Worm (Caenorhabditis elegans): Measurements from ENCODE around the gene F53F1.4.

Gene F53F1.4

DNA sequence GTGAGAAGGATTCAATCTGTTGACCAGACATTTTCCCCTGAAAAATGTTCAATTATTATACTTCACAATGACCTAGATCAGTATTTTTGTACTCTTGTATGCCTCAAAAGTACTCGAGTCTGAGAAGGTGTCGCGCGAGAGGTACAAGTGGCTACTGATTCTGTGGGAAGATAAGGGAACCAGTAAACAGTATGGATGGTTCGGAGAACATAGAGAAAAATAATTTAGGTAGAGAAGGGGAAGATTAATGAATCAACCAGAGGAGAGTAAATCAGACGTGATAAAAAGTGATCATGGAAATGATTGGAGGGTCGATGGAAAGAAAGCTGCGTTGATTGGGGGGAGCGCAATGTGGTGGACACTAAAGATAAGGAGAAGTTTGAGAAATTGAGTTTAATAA, 21.4 kb upstream of the F53F1.4 start (continued):
- no peak for TF ChIP-seq C34F6.9 (tag; optimal IDR thresholded peaks at IDR 0.05)
- TF ChIP-seq mab-5 (tag; optimal IDR thresholded peaks at IDR 0.05), result no peak
- TF ChIP-seq crh-2 (tag; optimal IDR thresholded peaks at IDR 0.05), result peak; percentile 0
- TF ChIP-seq elt-1 (tag; optimal IDR thresholded peaks at IDR 0.05), result no peak
- no peak for TF ChIP-seq mbf-1 (tag; optimal IDR thresholded peaks at IDR 0.05)
- TF ChIP-seq nhr-129 (tag; optimal IDR thresholded peaks at IDR 0.05), result no peak
- TF ChIP-seq nhr-77 (tag; optimal IDR thresholded peaks at IDR 0.05), result no peak
- TF ChIP-seq ZK546.5 (tag; optimal IDR thresholded peaks at IDR 0.05), result no peak
- TF ChIP-seq nhr-10 (tag; optimal IDR thresholded peaks at IDR 0.05), result no peak
- TF ChIP-seq lin-39 (tag; optimal IDR thresholded peaks at IDR 0.05), result no peak
- no peak for TF ChIP-seq mdl-1 (tag; optimal IDR thresholded peaks at IDR 0.05)
- TF ChIP-seq peb-1 (tag; optimal IDR thresholded peaks at IDR 0.05), result no peak
- TF ChIP-seq ceh-16 (tag; optimal IDR thresholded peaks at IDR 0.05), result peak; percentile 68
- TF ChIP-seq F13H6.1 (tag; optimal IDR thresholded peaks at IDR 0.05), result no peak

ce11 chrV:13390936-13391335, 19.9 kb upstream of the F53F1.4 start:
- TF ChIP-seq sma-3 (GFP tag; optimal IDR thresholded peaks at IDR 0.05), result peak; percentile 7
- TF ChIP-seq lin-13 (GFP tag; optimal IDR thresholded peaks at IDR 0.05), result no peak
- no peak for TF ChIP-seq zag-1 (tag; optimal IDR thresholded peaks at IDR 0.05)
- peak in 1 of 2 experiments; percentile 18 for TF ChIP-seq lsy-2 (tag; optimal IDR thresholded peaks at IDR 0.05)
- peak; percentile 1 for TF ChIP-seq fos-1 (tag; optimal IDR thresholded peaks at IDR 0.05)
- no peak for TF ChIP-seq nhr-77 (tag; optimal IDR thresholded peaks at IDR 0.05)
- peak; percentile 23 for TF ChIP-seq nhr-129 (tag; optimal IDR thresholded peaks at IDR 0.05)
- TF ChIP-seq sma-9 (GFP tag; optimal IDR thresholded peaks at IDR 0.05), result peak; percentile 71
- TF ChIP-seq sma-9 (tag; optimal IDR thresholded peaks at IDR 0.05), result no peak
- peak; percentile 17 for TF ChIP-seq gmeb-1 (tag; optimal IDR thresholded peaks at IDR 0.05)
- peak; percentile 59 for TF ChIP-seq ceh-16 (tag; optimal IDR thresholded peaks at IDR 0.05)
- no peak for TF ChIP-seq unc-62 (GFP tag; optimal IDR thresholded peaks at IDR 0.05)

ce11 chrV:13391378-13392258, 19.3 kb upstream of the F53F1.4 start, which contains the start of gene somi-1:
TSS of gene somi-1 (minus strand) at chrV:13391395.
- TF ChIP-seq mdl-1 (tag; optimal IDR thresholded peaks at IDR 0.05), result no peak
- TF ChIP-seq ama-1 (optimal IDR thresholded peaks at IDR 0.05), result no peak
- TF ChIP-seq nhr-23 (tag; optimal IDR thresholded peaks at IDR 0.05), result no peak
- TF ChIP-seq nhr-21 (tag; optimal IDR thresholded peaks at IDR 0.05), result peak; percentile 28
- TF ChIP-seq nhr-12 (tag; optimal IDR thresholded peaks at IDR 0.05), result no peak
- TF ChIP-seq ZK546.5 (tag; optimal IDR thresholded peaks at IDR 0.05), result no peak
- TF ChIP-seq nhr-25 (tag; optimal IDR thresholded peaks at IDR 0.05), result peak; percentile 71
- peak; percentile 78 for TF ChIP-seq sma-9 (GFP tag; optimal IDR thresholded peaks at IDR 0.05)
- no peak for TF ChIP-seq sma-9 (tag; optimal IDR thresholded peaks at IDR 0.05)
- TF ChIP-seq egl-27 (tag; optimal IDR thresholded peaks at IDR 0.05), result peak; percentile 56
- peak; percentile 96 for TF ChIP-seq blmp-1 (tag; optimal IDR thresholded peaks at IDR 0.05; ENCODE audit: insufficient read depth)
- no peak for TF ChIP-seq dmd-4 (tag; optimal IDR thresholded peaks at IDR 0.05)
- no peak for TF ChIP-seq peb-1 (tag; optimal IDR thresholded peaks at IDR 0.05)
- TF ChIP-seq lin-13 (GFP tag; optimal IDR thresholded peaks at IDR 0.05), result peak; percentile 1
- no peak for TF ChIP-seq aly-2 (tag; optimal IDR thresholded peaks at IDR 0.05)
- TF ChIP-seq ztf-4 (tag; optimal IDR thresholded peaks at IDR 0.05), result no peak
- no peak for TF ChIP-seq sma-3 (GFP tag; optimal IDR thresholded peaks at IDR 0.05)
- no peak for TF ChIP-seq elt-1 (tag; optimal IDR thresholded peaks at IDR 0.05)
- no peak for TF ChIP-seq nhr-6 (tag; optimal IDR thresholded peaks at IDR 0.05)
- TF ChIP-seq skn-1 (tag; optimal IDR thresholded peaks at IDR 0.05), result no peak
- peak; percentile 32 for TF ChIP-seq F13H6.1 (tag; optimal IDR thresholded peaks at IDR 0.05)
- TF ChIP-seq nhr-11 (tag; optimal IDR thresholded peaks at IDR 0.05), result no peak
- no peak for TF ChIP-seq gmeb-1 (tag; optimal IDR thresholded peaks at IDR 0.05)
- no peak for TF ChIP-seq ceh-82 (tag; optimal IDR thresholded peaks at IDR 0.05)
- TF ChIP-seq ceh-16 (tag; optimal IDR thresholded peaks at IDR 0.05), result no peak
- TF ChIP-seq unc-62 (GFP tag; optimal IDR thresholded peaks at IDR 0.05), result no peak
- TF ChIP-seq fos-1 (tag; optimal IDR thresholded peaks at IDR 0.05), result peak; percentile 8
- no peak for TF ChIP-seq lin-39 (tag; optimal IDR thresholded peaks at IDR 0.05)
- no peak for TF ChIP-seq nhr-129 (tag; optimal IDR thresholded peaks at IDR 0.05)
- no peak for TF ChIP-seq mbf-1 (tag; optimal IDR thresholded peaks at IDR 0.05)
- no peak for TF ChIP-seq nhr-10 (tag; optimal IDR thresholded peaks at IDR 0.05)
- TF ChIP-seq sem-4 (tag; optimal IDR thresholded peaks at IDR 0.05), result no peak
- no peak for TF ChIP-seq ztf-11 (tag; optimal IDR thresholded peaks at IDR 0.05)
- peak; percentile 15 for TF ChIP-seq C34F6.9 (tag; optimal IDR thresholded peaks at IDR 0.05)
- no peak for TF ChIP-seq nhr-237 (tag; optimal IDR thresholded peaks at IDR 0.05)
- TF ChIP-seq unc-39 (tag; optimal IDR thresholded peaks at IDR 0.05), result no peak
- TF ChIP-seq lsy-2 (tag; optimal IDR thresholded peaks at IDR 0.05), result no peak
